Worm (Caenorhabditis elegans) whole organism, midembryonic: Measurements from ENCODE around the gene clh-6.

Source experiments
- flt-1 ChIP-seq: fragments of 200-800 bp; sonication (Bioruptor generic); IDR thresholded peaks from 2 replicates; pipeline ENCODE4 v1.3.6; 2022; ENCODE audit warnings: missing genetic modification characterization, missing compliant biosample characterization
- tab-1 ChIP-seq: fragments of 200-800 bp; sonication (Bioruptor generic); IDR thresholded peaks from 2 replicates; pipeline ENCODE4 v1.3.6; 2022; ENCODE audit warnings: missing genetic modification characterization, missing compliant biosample characterization

ce11 chrV:12095865-12096264 lies 32.7 kb upstream of the clh-6 start, which contains the start of gene nhr-207:
- no peak for TF ChIP-seq tab-1 (GFP tag; lab: Robert Waterston, UW)
- no peak for TF ChIP-seq flt-1 (GFP tag; lab: Robert Waterston, UW)
